Fruit fly (Drosophila melanogaster) whole organism, embryonic: Measurements from ENCODE around the gene cue.

Source experiments
- Ada2b ChIP-seq: fragments of 200-800 bp; sonication (Bioruptor generic); IDR thresholded peaks from 2 replicates; pipeline ENCODE4 v1.3.6; 2022; ENCODE audit warnings: missing biosample characterization, missing genetic modification characterization
- Atf6 ChIP-seq: fragments of 200-800 bp; sonication (Bioruptor generic); IDR thresholded peaks from 2 replicates; pipeline ENCODE4 v1.3.6; 2022; ENCODE audit warnings: missing biosample characterization, missing genetic modification characterization
- CG1024 ChIP-seq: fragments of 200-800 bp; sonication (Bioruptor generic); IDR thresholded peaks from 2 replicates; pipeline ENCODE4 v1.3.6; 2022; ENCODE audit warnings: missing biosample characterization, missing genetic modification characterization
- CG10321 ChIP-seq: fragments of 200-800 bp; sonication (Bioruptor generic); IDR thresholded peaks from 2 replicates; pipeline ENCODE4 v1.3.6; 2022; ENCODE audit warnings: missing biosample characterization, missing genetic modification characterization
- CG10431 ChIP-seq: fragments of 200-800 bp; sonication (Bioruptor generic); optimal IDR thresholded peaks from 3 replicates; lab custom pipeline; 2018; ENCODE audit warnings: missing biosample characterization, mild to moderate bottlenecking, missing genetic modification characterization
- CG11247 ChIP-seq: fragments of 200-800 bp; sonication (Bioruptor generic); IDR thresholded peaks from 2 replicates; pipeline ENCODE4 v1.3.6; 2022; ENCODE audit warnings: missing biosample characterization, missing genetic modification characterization
- CG11695 ChIP-seq: fragments of 200-800 bp; sonication (Bioruptor generic); IDR thresholded peaks from 3 replicates; pipeline ENCODE4 v1.3.6; 2022; ENCODE audit warnings: missing biosample characterization, missing genetic modification characterization
- CG12071 ChIP-seq: fragments of 200-800 bp; sonication (Bioruptor generic); optimal IDR thresholded peaks from 3 replicates; lab custom pipeline; 2018; ENCODE audit warnings: missing biosample characterization, mild to moderate bottlenecking, missing genetic modification characterization
- CG1233 ChIP-seq: fragments of 200-800 bp; sonication (Bioruptor generic); optimal IDR thresholded peaks from 4 replicates; lab custom pipeline; 2018; ENCODE audit warnings: missing biosample characterization, mild to moderate bottlenecking, missing genetic modification characterization
- CG15601 ChIP-seq: fragments of 200-800 bp; sonication (Bioruptor generic); optimal IDR thresholded peaks from 3 replicates; lab custom pipeline; 2019; ENCODE audit warnings: missing biosample characterization, mild to moderate bottlenecking, missing genetic modification characterization, moderate library complexity
- CG2129 ChIP-seq: fragments of 200-800 bp; sonication (Bioruptor generic); IDR thresholded peaks from 2 replicates; pipeline ENCODE4 v1.3.6; 2022; ENCODE audit warnings: missing biosample characterization, missing genetic modification characterization; ENCODE audit not compliant: partially characterized antibody
- CG31441 ChIP-seq: fragments of 200-800 bp; sonication (Bioruptor generic); IDR thresholded peaks from 2 replicates; pipeline ENCODE4 v1.3.6; 2022; ENCODE audit warnings: missing biosample characterization, missing genetic modification characterization
- CG3163 ChIP-seq: fragments of 200-800 bp; sonication (Bioruptor generic); optimal IDR thresholded peaks from 3 replicates; lab custom pipeline; 2016; ENCODE audit warnings: missing biosample characterization, missing genetic modification characterization
- CG32767 ChIP-seq: fragments of 200-800 bp; sonication (Bioruptor generic); IDR thresholded peaks from 2 replicates; pipeline ENCODE4 v1.3.6; 2022; ENCODE audit warnings: missing biosample characterization, missing genetic modification characterization
- CG4282 ChIP-seq: fragments of 200-800 bp; sonication (Bioruptor generic); optimal IDR thresholded peaks from 2 replicates; lab custom pipeline; 2016; ENCODE audit warnings: missing biosample characterization, missing genetic modification characterization
- CG6765 ChIP-seq: fragments of 200-800 bp; sonication (Bioruptor generic); optimal IDR thresholded peaks from 3 replicates; lab custom pipeline; 2017; ENCODE audit warnings: missing biosample characterization, mild to moderate bottlenecking, missing genetic modification characterization
- CG6854 ChIP-seq: fragments of 200-800 bp; sonication (Bioruptor generic); optimal IDR thresholded peaks from 3 replicates; lab custom pipeline; 2017; ENCODE audit warnings: missing biosample characterization, mild to moderate bottlenecking, missing genetic modification characterization
- CG8290 ChIP-seq, 3 experiments: fragments of 200-800 bp; sonication (Bioruptor generic); optimal IDR thresholded peaks; 2 replicates each; lab custom pipeline; 2016 to 2019; ENCODE audit warnings: missing biosample characterization in 3 of 3, missing genetic modification characterization in 3 of 3, mild to moderate bottlenecking in 2 of 3, moderate library complexity in 1 of 3
- CG9215 ChIP-seq: fragments of 200-800 bp; sonication (Bioruptor generic); IDR thresholded peaks from 2 replicates; pipeline ENCODE4 v1.3.6; 2022; ENCODE audit warnings: missing biosample characterization, missing genetic modification characterization
- D19A ChIP-seq: fragments of 200-800 bp; optimal IDR thresholded peaks from 3 replicates; lab custom pipeline; 2019; ENCODE audit warnings: missing biosample characterization, mild to moderate bottlenecking, missing genetic modification characterization, moderate library complexity
- Doc2 ChIP-seq: fragments of 200-800 bp; sonication (Bioruptor generic); IDR thresholded peaks from 2 replicates; pipeline ENCODE4 v1.3.6; 2022; ENCODE audit warnings: missing biosample characterization, missing genetic modification characterization
- HLHmδ ChIP-seq: fragments of 200-800 bp; sonication (Bioruptor generic); optimal IDR thresholded peaks from 2 replicates; lab custom pipeline; 2018; ENCODE audit warnings: missing biosample characterization, mild to moderate bottlenecking, missing genetic modification characterization, moderate library complexity
- Kr ChIP-seq: fragments of 200-800 bp; sonication (Bioruptor generic); optimal IDR thresholded peaks from 2 replicates; lab custom pipeline; 2017; ENCODE audit warnings: missing biosample characterization, mild to moderate bottlenecking, missing genetic modification characterization
- Mes4 ChIP-seq: fragments of 200-800 bp; sonication (Bioruptor generic); optimal IDR thresholded peaks from 2 replicates; lab custom pipeline; 2016; ENCODE audit warnings: missing biosample characterization, missing genetic modification characterization
- NC2β ChIP-seq: fragments of 200-800 bp; sonication (Bioruptor generic); optimal IDR thresholded peaks from 2 replicates; lab custom pipeline; 2016; ENCODE audit warnings: missing biosample characterization, missing genetic modification characterization
- Rfx ChIP-seq: fragments of 200-800 bp; sonication (Bioruptor generic); IDR thresholded peaks from 2 replicates; pipeline ENCODE4 v1.3.6; 2022; ENCODE audit warnings: missing biosample characterization, missing genetic modification characterization
- Spps ChIP-seq: fragments of 200-800 bp; sonication (Bioruptor generic); optimal IDR thresholded peaks from 2 replicates; lab custom pipeline; 2018; ENCODE audit warnings: missing biosample characterization, mild to moderate bottlenecking, missing genetic modification characterization
- Xbp1 ChIP-seq: fragments of 200-800 bp; sonication (Bioruptor generic); optimal IDR thresholded peaks from 3 replicates; lab custom pipeline; 2016; ENCODE audit warnings: missing biosample characterization, mild to moderate bottlenecking, missing genetic modification characterization
- amos ChIP-seq: fragments of 200-800 bp; sonication (Bioruptor generic); IDR thresholded peaks from 2 replicates; pipeline ENCODE4 v1.3.6; 2022; ENCODE audit warnings: missing biosample characterization, missing genetic modification characterization; ENCODE audit not compliant: partially characterized antibody
- ase ChIP-seq: fragments of 200-800 bp; sonication (Bioruptor generic); IDR thresholded peaks from 3 replicates; pipeline ENCODE4 v1.3.6; 2022; ENCODE audit warnings: missing biosample characterization, missing genetic modification characterization
- crp ChIP-seq, 2 experiments: fragments of 200-800 bp; sonication (Bioruptor generic); optimal IDR thresholded peaks; 2 replicates in 1 of 2; 3 replicates in 1 of 2; lab custom pipeline; 2017; ENCODE audit warnings: missing biosample characterization in 2 of 2, missing genetic modification characterization in 2 of 2, mild to moderate bottlenecking in 1 of 2, moderate library complexity in 1 of 2
- da ChIP-seq: fragments of 200-800 bp; sonication (Bioruptor generic); optimal IDR thresholded peaks from 2 replicates; lab custom pipeline; 2016; ENCODE audit warnings: missing biosample characterization, missing genetic modification characterization
- danr ChIP-seq: fragments of 200-800 bp; sonication (Bioruptor generic); IDR thresholded peaks from 2 replicates; pipeline ENCODE4 v1.3.6; 2022; ENCODE audit warnings: missing biosample characterization, missing genetic modification characterization
- fru ChIP-seq: fragments of >200 bp; optimal IDR thresholded peaks from 2 replicates; lab custom pipeline; 2017
- fu2 ChIP-seq: fragments of 200-800 bp; sonication (Bioruptor generic); optimal IDR thresholded peaks from 2 replicates; lab custom pipeline; 2016; ENCODE audit warnings: missing biosample characterization, missing genetic modification characterization
- gcm ChIP-seq: fragments of 200-800 bp; sonication (Bioruptor generic); optimal IDR thresholded peaks from 2 replicates; lab custom pipeline; 2019; ENCODE audit warnings: missing biosample characterization, mild to moderate bottlenecking, missing genetic modification characterization, moderate library complexity
- her ChIP-seq: fragments of 200-800 bp; sonication (Bioruptor generic); optimal IDR thresholded peaks from 2 replicates; lab custom pipeline; 2016; ENCODE audit warnings: missing biosample characterization, missing genetic modification characterization
- insv ChIP-seq, 2 experiments: fragments of 200-800 bp; sonication (Bioruptor generic); optimal IDR thresholded peaks; 3 replicates each; lab custom pipeline; 2016 to 2018; ENCODE audit warnings: missing biosample characterization in 2 of 2, missing genetic modification characterization in 2 of 2
- inv ChIP-seq: fragments of 200-800 bp; sonication (Bioruptor generic); IDR thresholded peaks from 2 replicates; pipeline ENCODE4 v1.3.6; 2022; ENCODE audit warnings: missing biosample characterization, missing genetic modification characterization; ENCODE audit not compliant: partially characterized antibody
- odd ChIP-seq: fragments of 200-800 bp; sonication (Bioruptor generic); optimal IDR thresholded peaks from 2 replicates; lab custom pipeline; 2017; ENCODE audit warnings: missing biosample characterization, mild to moderate bottlenecking, missing genetic modification characterization
- onecut ChIP-seq: fragments of 200-800 bp; sonication (Bioruptor generic); IDR thresholded peaks from 2 replicates; pipeline ENCODE4 v1.3.6; 2022; ENCODE audit warnings: missing biosample characterization, missing genetic modification characterization
- pan ChIP-seq, 4 experiments: fragments of >200 bp in 3 of 4; fragments of 200-800 bp in 1 of 4; sonication (Bioruptor generic) in 1 of 4; optimal IDR thresholded peaks in 3 of 4; IDR thresholded peaks in 1 of 4; 2 replicates each; pipeline versions ENCODE4 v1.3.6 to Lab custom; 2017 to 2022; ENCODE audit warnings: missing biosample characterization in 2 of 4, missing genetic modification characterization in 2 of 4, mixed read lengths in 1 of 4
- pzg ChIP-seq: fragments of 200-800 bp; sonication (Bioruptor generic); optimal IDR thresholded peaks from 3 replicates; lab custom pipeline; 2018; ENCODE audit warnings: missing biosample characterization, mild to moderate bottlenecking, missing genetic modification characterization, moderate library complexity
- ranshi ChIP-seq: fragments of 200-800 bp; sonication (Bioruptor generic); IDR thresholded peaks from 2 replicates; pipeline ENCODE4 v1.3.6; 2022; ENCODE audit warnings: missing biosample characterization, missing genetic modification characterization
- salm ChIP-seq: fragments of 200-800 bp; sonication (Bioruptor generic); optimal IDR thresholded peaks from 2 replicates; lab custom pipeline; 2018; ENCODE audit warnings: missing biosample characterization, mild to moderate bottlenecking, missing genetic modification characterization
- stc ChIP-seq: fragments of 200-800 bp; sonication (Bioruptor generic); IDR thresholded peaks from 2 replicates; pipeline ENCODE4 v1.3.6; 2022; ENCODE audit warnings: missing biosample characterization, missing genetic modification characterization
- tin ChIP-seq: fragments of 200-800 bp; sonication (Bioruptor generic); optimal IDR thresholded peaks from 3 replicates; lab custom pipeline; 2016; ENCODE audit warnings: missing biosample characterization, missing genetic modification characterization
- tll ChIP-seq, 2 experiments: fragments of 200-800 bp in 1 of 2; fragments of >200 bp in 1 of 2; sonication (Bioruptor generic) in 1 of 2; optimal IDR thresholded peaks; 2 replicates each; lab custom pipeline; 2017 to 2019; ENCODE audit warnings: missing biosample characterization in 2 of 2, missing genetic modification characterization in 2 of 2, mild to moderate bottlenecking in 1 of 2, moderate library complexity in 1 of 2
- vvl ChIP-seq: fragments of 200-800 bp; sonication (Bioruptor generic); IDR thresholded peaks from 2 replicates; pipeline ENCODE4 v1.3.6; 2022; ENCODE audit warnings: missing biosample characterization, missing genetic modification characterization
- wdn ChIP-seq: fragments of 200-800 bp; sonication (Bioruptor generic); IDR thresholded peaks from 2 replicates; pipeline ENCODE4 v1.3.6; 2022; ENCODE audit warnings: missing biosample characterization, missing genetic modification characterization

The cue gene

DNA sequence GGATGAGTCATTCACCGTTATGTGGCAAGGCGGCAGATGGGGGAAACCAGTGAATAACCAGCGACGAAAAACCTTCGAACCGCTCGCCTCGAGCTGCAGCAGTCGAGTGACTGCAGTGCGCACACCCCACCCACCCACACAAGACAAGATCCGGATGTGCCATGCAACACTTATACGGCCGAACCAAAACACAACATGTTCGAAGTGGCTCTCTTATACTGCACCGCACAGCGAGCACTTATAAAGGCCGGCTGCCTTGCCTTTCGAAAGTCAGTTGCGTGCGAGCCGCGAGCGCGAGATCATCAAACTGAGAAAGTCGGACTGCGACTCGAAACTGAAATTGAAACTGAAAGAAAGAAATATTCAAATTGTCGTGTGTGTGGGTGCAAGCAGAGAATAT, 53.5 kb downstream of the cue start, which contains the start of gene rho (continued):
- TF ChIP-seq CG6854 (GFP tag; lab: Kevin White, UChicago) (peak; percentile 27), onecut (GFP tag; lab: Robert Waterston, UW) (peak; percentile 31; the same call in 1 of the 2 replicates), odd (GFP tag; lab: Kevin White, UChicago) (no peak), ranshi (GFP tag; lab: Robert Waterston, UW) (no peak; the same call in 1 of the 2 replicates), Kr (GFP tag; lab: Kevin White, UChicago) (no peak), CG1233 (GFP tag; lab: Kevin White, UChicago) (peak; percentile 1), CG9215 (GFP tag; lab: Robert Waterston, UW) (no peak), CG31441 (GFP tag; lab: Robert Waterston, UW) (no peak; the same call in 1 of the 2 replicates), ase (GFP tag; lab: Robert Waterston, UW) (no peak), her (peak; percentile 41), pzg (GFP tag; lab: Kevin White, UChicago) (no peak), tll (GFP tag; optimal IDR thresholded peaks at IDR 0.05; lab: Kevin White, UChicago) (peak in 1 of 2 experiments; percentile 82), Atf6 (peak; percentile 52), CG11247 (GFP tag; lab: Robert Waterston, UW) (no peak), CG10431 (no peak), Doc2 (no peak), CG32767 (GFP tag; lab: Robert Waterston, UW) (no peak), CG8290 (GFP tag; optimal IDR thresholded peaks at IDR 0.05; lab: Kevin White, UChicago) (no peak), CG8290 (tag; optimal IDR thresholded peaks at IDR 0.05; lab: Kevin White, UChicago) (peak in 1 of 2 experiments; percentile 71), Mes4 (GFP tag; lab: Kevin White, UChicago) (no peak), fru (no peak), CG10321 (no peak), Ada2b (GFP tag; lab: Robert Waterston, UW) (no peak), Xbp1 (GFP tag; lab: Kevin White, UChicago) (no peak), CG12071 (GFP tag; lab: Kevin White, UChicago) (no peak), stc (GFP tag; lab: Robert Waterston, UW) (no peak), insv (GFP tag; optimal IDR thresholded peaks at IDR 0.05; lab: Kevin White, UChicago) (peak in 1 of 2 experiments; percentile 13), da (GFP tag; lab: Kevin White, UChicago) (no peak), amos (GFP tag; lab: Robert Waterston, UW) (peak; percentile 46; the same call in 1 of the 2 replicates), CG2129 (no peak), CG3163 (GFP tag; lab: Kevin White, UChicago) (peak; percentile 35), tin (GFP tag; lab: Kevin White, UChicago) (peak; percentile 32), NC2β (peak; percentile 47), CG6765 (no peak), pan (optimal IDR thresholded peaks at IDR 0.05; lab: Kevin White, UChicago) (no peak), pan (GFP tag; optimal IDR thresholded peaks at IDR 0.05 in 1 of 2, IDR thresholded peaks at IDR 0.05 in 1 of 2) (no peak), gcm (GFP tag; lab: Kevin White, UChicago) (no peak), wdn (GFP tag; lab: Robert Waterston, UW) (no peak), HLHmδ (GFP tag; lab: Kevin White, UChicago) (peak; percentile 63), fu2 (GFP tag; lab: Kevin White, UChicago) (no peak), inv (no peak), CG4282 (GFP tag; lab: Kevin White, UChicago) (no peak), danr (GFP tag; lab: Robert Waterston, UW) (no peak), Spps (tag; lab: Kevin White, UChicago) (no peak), crp (GFP tag; optimal IDR thresholded peaks at IDR 0.05; lab: Kevin White, UChicago) (peak in 1 of 2 experiments; percentile 25), vvl (GFP tag; lab: Robert Waterston, UW) (peak; percentile 71; the same call in 1 of the 2 replicates), D19A (no peak), CG15601 (tag; lab: Kevin White, UChicago) (peak; percentile 61), salm (no peak), CG1024 (GFP tag; lab: Robert Waterston, UW) (peak; percentile 4; the same call in 1 of the 2 replicates), Rfx (GFP tag; lab: Robert Waterston, UW) (peak; percentile 45), CG11695 (GFP tag; lab: Robert Waterston, UW) (peak; percentile 51; the same call in 1 of the 3 replicates)
